Worm (Caenorhabditis elegans): Measurements from ENCODE around the gene C49A9.5.

C49A9.5 gene

ce11 chrIV:6213403-6213802 is at the start of gene C49A9.5:
Gene C49A9.5, plus strand, starts transcription at chrIV:6213673.
- TF ChIP-seq sox-4 (tag; optimal IDR thresholded peaks at IDR 0.05) (no peak), pag-3 (tag; optimal IDR thresholded peaks at IDR 0.05; ENCODE audit: borderline replicate concordance) (no peak), pros-1 (tag; optimal IDR thresholded peaks at IDR 0.05) (no peak), hlh-8 (tag; optimal IDR thresholded peaks at IDR 0.05) (no peak), ceh-22 (tag; optimal IDR thresholded peaks at IDR 0.05) (no peak), fkh-10 (GFP tag; optimal IDR thresholded peaks at IDR 0.05) (no peak), pat-9 (tag; optimal IDR thresholded peaks at IDR 0.05) (no peak), ceh-34 (tag; optimal IDR thresholded peaks at IDR 0.05) (no peak), ceh-30 (tag; optimal IDR thresholded peaks at IDR 0.05) (no peak)

- TF ChIP-seq npax-4 (tag; optimal IDR thresholded peaks at IDR 0.05): no peak
- TF ChIP-seq ets-4 (tag; optimal IDR thresholded peaks at IDR 0.05): no peak
- no peak for TF ChIP-seq rnt-1 (tag; optimal IDR thresholded peaks at IDR 0.05)
- no peak for TF ChIP-seq pat-9 (tag; optimal IDR thresholded peaks at IDR 0.05)
- no peak for TF ChIP-seq ceh-48 (tag; optimal IDR thresholded peaks at IDR 0.05)
- TF ChIP-seq ceh-30 (tag; optimal IDR thresholded peaks at IDR 0.05): no peak
- TF ChIP-seq elt-2 (tag; optimal IDR thresholded peaks at IDR 0.05): no peak
- no peak for TF ChIP-seq sox-2 (GFP tag; IDR thresholded peaks at IDR 0.05)
- no peak for TF ChIP-seq hlh-13 (GFP tag; optimal IDR thresholded peaks at IDR 0.05)
- TF ChIP-seq ahr-1 (tag; optimal IDR thresholded peaks at IDR 0.05): no peak
- TF ChIP-seq ceh-9 (tag; optimal IDR thresholded peaks at IDR 0.05): no peak
- TF ChIP-seq syd-9 (tag; optimal IDR thresholded peaks at IDR 0.05): no peak
- TF ChIP-seq ref-2 (tag; optimal IDR thresholded peaks at IDR 0.05): no peak
Measured at ce11 chrIV:6165787-6166186, 47.7 kb upstream of the C49A9.5 start.

DNA sequence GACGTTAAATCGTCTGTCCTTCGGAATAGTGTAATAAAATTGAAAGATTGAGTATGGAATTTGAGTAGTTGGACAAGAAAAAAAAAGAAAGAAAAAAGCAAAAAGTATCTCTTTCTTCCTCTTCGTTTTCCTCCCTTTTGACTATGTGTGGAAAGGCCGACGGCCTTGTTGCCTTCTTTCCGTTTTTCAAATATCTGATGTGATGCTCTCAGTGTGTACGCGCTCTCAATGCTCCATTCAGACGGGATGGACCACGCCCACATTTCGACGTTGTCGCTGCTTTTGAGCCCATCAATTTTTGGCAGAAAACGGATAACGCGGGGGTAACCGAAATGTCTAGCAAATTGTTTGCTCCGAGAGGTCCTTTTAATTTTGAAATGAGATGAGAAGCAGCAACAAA is 40.5 kb upstream of the C49A9.5 start:
- TF ChIP-seq syd-9 (tag; optimal IDR thresholded peaks at IDR 0.05) (no peak), unc-42 (tag; optimal IDR thresholded peaks at IDR 0.05) (peak; percentile 24)

ce11 chrIV:6177383-6177782 is 36.1 kb upstream of the C49A9.5 start:
- TF ChIP-seq fax-1 (tag; optimal IDR thresholded peaks at IDR 0.05) (no peak), ama-1 (optimal IDR thresholded peaks at IDR 0.05) (no peak), unc-42 (tag; optimal IDR thresholded peaks at IDR 0.05) (peak; percentile 88), pha-4 (tag; optimal IDR thresholded peaks at IDR 0.05) (no peak)

DNA sequence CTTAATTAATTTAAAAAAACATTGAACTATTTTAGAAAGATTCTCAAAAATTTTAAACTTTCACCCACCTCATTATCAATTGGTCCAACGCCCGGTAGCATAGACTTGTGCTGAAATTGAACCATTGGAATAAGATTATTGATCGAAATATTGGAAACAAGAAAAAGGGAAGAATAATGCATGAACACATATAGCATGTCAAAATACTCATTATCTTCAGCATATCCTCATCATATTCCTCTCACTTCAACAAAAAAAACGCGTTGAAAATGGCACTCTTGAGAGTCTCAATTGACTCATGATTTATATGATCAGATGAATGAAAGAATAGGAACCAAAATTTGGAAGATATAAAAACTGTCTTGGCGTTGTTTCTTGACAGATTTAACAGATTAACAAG is 29.7 kb upstream of the C49A9.5 start, which contains the start of gene unc-77:
Gene unc-77, minus strand, starts transcription at position 101 of the 400 bp plus-strand sequence.
- TF ChIP-seq dmd-4 (tag; optimal IDR thresholded peaks at IDR 0.05; ENCODE audit: borderline replicate concordance) (no peak), nfya-1 (tag; optimal IDR thresholded peaks at IDR 0.05) (no peak), tbx-2 (tag; optimal IDR thresholded peaks at IDR 0.05) (no peak), unc-86 (tag; optimal IDR thresholded peaks at IDR 0.05) (no peak), elt-2 (tag; optimal IDR thresholded peaks at IDR 0.05) (no peak), npax-4 (tag; optimal IDR thresholded peaks at IDR 0.05) (no peak), ceh-9 (tag; optimal IDR thresholded peaks at IDR 0.05) (no peak), unc-55 (GFP tag; optimal IDR thresholded peaks at IDR 0.05) (no peak), nhr-232 (tag; optimal IDR thresholded peaks at IDR 0.05) (no peak), pha-4 (tag; optimal IDR thresholded peaks at IDR 0.05) (no peak), eyg-1 (tag; optimal IDR thresholded peaks at IDR 0.05) (no peak), ceh-19 (GFP tag; optimal IDR thresholded peaks at IDR 0.05) (no peak), ceh-18 (tag; optimal IDR thresholded peaks at IDR 0.05) (no peak), ama-1 (optimal IDR thresholded peaks at IDR 0.05) (no peak), ceh-34 (tag; optimal IDR thresholded peaks at IDR 0.05) (no peak), ceh-6 (GFP tag; optimal IDR thresholded peaks at IDR 0.05) (no peak), hlh-8 (tag; optimal IDR thresholded peaks at IDR 0.05) (no peak), C38D4.7 (GFP tag; optimal IDR thresholded peaks at IDR 0.05) (no peak)
